Worm (Caenorhabditis elegans) whole organism, early embryonic: ENCODE results near the gene cest-33.

Experiments used
- B0310.2 ChIP-seq: sonication (generic microtip); optimal IDR thresholded peaks from 2 replicates; lab custom pipeline; 2016; ENCODE audit warnings: mild to moderate bottlenecking, missing genetic modification characterization, missing compliant biosample characterization
- F13C5.2 ChIP-seq: sonication (generic microtip); optimal IDR thresholded peaks from 2 replicates; lab custom pipeline; 2017; ENCODE audit warnings: mild to moderate bottlenecking, missing genetic modification characterization, inconsistent platforms, missing compliant biosample characterization
- aly-1 ChIP-seq: sonication (generic microtip); optimal IDR thresholded peaks from 2 replicates; lab custom pipeline; 2016; ENCODE audit warnings: missing genetic modification characterization, missing compliant biosample characterization
- ama-1 ChIP-seq: fragments of 150-350 bp; optimal IDR thresholded peaks from 2 replicates; lab custom pipeline; 2014
- ceh-13 ChIP-seq: fragments of 200-800 bp; sonication (Bioruptor generic); optimal IDR thresholded peaks from 2 replicates; lab custom pipeline; 2018; ENCODE audit warnings: mild to moderate bottlenecking, missing genetic modification characterization, missing compliant biosample characterization
- ceh-36 ChIP-seq: sonication (generic microtip); optimal IDR thresholded peaks from 2 replicates; lab custom pipeline; 2016; ENCODE audit warnings: missing genetic modification characterization, inconsistent platforms, missing compliant biosample characterization
- ets-7 ChIP-seq: sonication (generic microtip); optimal IDR thresholded peaks from 2 replicates; lab custom pipeline; 2016; ENCODE audit warnings: missing genotype, missing genetic modification characterization, missing compliant biosample characterization
- flt-1 ChIP-seq: fragments of 200-800 bp; sonication (Bioruptor generic); IDR thresholded peaks from 2 replicates; pipeline ENCODE4 v1.3.6; 2022; ENCODE audit warnings: missing genetic modification characterization, missing compliant biosample characterization
- hmbx-1 ChIP-seq: sonication (generic microtip); optimal IDR thresholded peaks from 2 replicates; lab custom pipeline; 2016; ENCODE audit warnings: mild to moderate bottlenecking, missing genetic modification characterization, missing compliant biosample characterization
- hmg-4 ChIP-seq: fragments of 200-800 bp; sonication (Bioruptor generic); optimal IDR thresholded peaks from 2 replicates; lab custom pipeline; 2018; ENCODE audit warnings: mild to moderate bottlenecking, missing genetic modification characterization, missing compliant biosample characterization
- hnd-1 ChIP-seq: sonication (generic microtip); optimal IDR thresholded peaks from 2 replicates; lab custom pipeline; 2016; ENCODE audit warnings: missing genetic modification characterization, missing compliant biosample characterization
- pes-1 ChIP-seq: fragments of 200-800 bp; sonication (Bioruptor generic); IDR thresholded peaks from 2 replicates; pipeline ENCODE4 v1.3.6; 2022; ENCODE audit warnings: missing genetic modification reagents, missing genetic modification characterization, missing compliant biosample characterization
- scrt-1 ChIP-seq: fragments of 200-800 bp; sonication (Bioruptor generic); IDR thresholded peaks from 2 replicates; pipeline ENCODE4 v1.3.6; 2022; ENCODE audit warnings: missing genetic modification characterization, missing compliant biosample characterization
- sea-1 ChIP-seq: fragments of 200-800 bp; sonication (Bioruptor generic); conservative IDR thresholded peaks from 2 replicates; pipeline ENCODE4 v1.3.6; 2022; ENCODE audit warnings: missing genetic modification characterization, missing compliant biosample characterization
- tbx-11 ChIP-seq: fragments of 200-800 bp; sonication (Bioruptor generic); IDR thresholded peaks from 2 replicates; pipeline ENCODE4 v1.3.6; 2022; ENCODE audit warnings: missing genetic modification characterization, missing compliant biosample characterization
- tbx-37 ChIP-seq: fragments of 200-800 bp; sonication (Bioruptor generic); conservative IDR thresholded peaks from 2 replicates; pipeline ENCODE4 v1.3.6; 2022; ENCODE audit warnings: missing genetic modification reagents, missing genetic modification characterization, missing compliant biosample characterization
- tra-4 ChIP-seq: sonication (generic microtip); optimal IDR thresholded peaks from 2 replicates; lab custom pipeline; 2017; ENCODE audit warnings: missing genetic modification characterization, missing compliant biosample characterization

The cest-33 gene

DNA sequence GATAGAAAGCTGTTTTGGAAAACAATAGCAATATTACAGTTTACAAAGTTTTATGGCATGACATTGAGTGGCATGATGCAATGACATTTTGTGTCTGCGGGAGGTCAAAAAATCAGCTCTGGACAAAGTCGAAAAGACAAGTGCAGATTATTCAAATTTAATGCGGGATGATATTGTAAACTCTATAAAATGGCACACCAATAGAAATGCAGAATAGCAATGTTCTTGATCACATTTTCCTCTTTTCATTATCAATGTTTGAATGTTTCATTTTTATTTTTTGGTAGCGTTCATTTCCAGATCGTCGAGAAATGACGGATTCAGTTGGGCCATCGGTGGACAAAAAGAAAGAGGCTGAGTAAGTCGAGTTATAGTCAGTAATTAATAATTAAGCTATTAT is 36.6 kb downstream of the cest-33 start, which contains the start of gene T28C12.2:
Gene T28C12.2 (plus strand): TSS at position 301 of the 400 bp plus-strand sequence.
- TF ChIP-seq ama-1 (no peak), aly-1 (tag; lab: Kevin White, UChicago) (no peak), flt-1 (GFP tag; lab: Robert Waterston, UW) (no peak), hmg-4 (GFP tag; lab: Kevin White, UChicago) (no peak), ceh-36 (tag; lab: Kevin White, UChicago) (no peak)

DNA sequence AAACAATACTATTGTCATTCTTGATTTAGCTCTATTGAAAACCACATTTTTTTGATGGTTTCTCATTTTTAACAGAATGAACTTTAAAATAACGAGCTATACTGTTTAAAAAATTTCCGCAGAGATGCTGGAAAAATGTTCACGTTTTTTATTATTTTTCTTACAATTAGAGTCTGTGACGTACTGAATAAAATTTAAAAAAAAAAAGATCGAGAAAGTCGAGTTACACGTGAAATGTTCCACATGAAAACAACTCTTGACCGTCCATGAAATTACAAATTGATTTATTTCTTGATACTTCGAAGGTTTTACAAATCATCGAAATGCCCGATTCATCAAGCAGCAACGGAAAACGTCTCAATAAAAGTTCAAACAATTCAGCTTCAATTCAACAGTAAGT is 38.5 kb downstream of the cest-33 start, which contains the start of gene fbxa-202:
Gene fbxa-202 (plus strand): TSS at position 301 of the 400 bp plus-strand sequence.
- TF ChIP-seq hmg-4 (GFP tag; lab: Kevin White, UChicago) (no peak), tbx-37 (GFP tag; lab: Robert Waterston, UW) (no peak), ama-1 (no peak), ceh-13 (no peak), ets-7 (tag; lab: Kevin White, UChicago) (no peak), hnd-1 (tag; lab: Kevin White, UChicago) (no peak)

DNA sequence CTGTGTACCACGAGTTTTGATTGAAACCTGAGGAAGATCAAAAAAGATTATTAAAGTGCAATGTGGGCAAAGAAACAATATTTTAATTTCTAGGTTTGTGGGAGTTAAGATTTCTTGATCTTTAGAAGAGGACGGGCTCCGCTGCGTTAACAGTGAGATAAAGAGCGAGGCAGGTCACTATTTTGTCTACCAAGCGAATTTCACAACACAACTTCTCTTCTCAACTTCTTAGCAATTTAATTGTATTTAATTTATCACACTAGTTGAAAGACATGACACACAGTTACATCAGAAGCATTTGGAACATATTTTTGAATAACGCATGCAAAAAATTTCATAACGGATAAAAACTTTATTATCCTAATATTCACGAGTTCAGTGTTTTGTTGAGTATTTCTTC is 39.1 kb downstream of the cest-33 start:
- no peak for TF ChIP-seq F13C5.2
- no peak for TF ChIP-seq tbx-11
- TF ChIP-seq hmbx-1 = no peak
- no peak for TF ChIP-seq hmg-4 (GFP tag; lab: Kevin White, UChicago)
- TF ChIP-seq ceh-13 = no peak
- no peak for TF ChIP-seq scrt-1 (GFP tag; lab: Robert Waterston, UW)
- no peak for TF ChIP-seq tra-4 (tag; lab: Kevin White, UChicago)
- no peak for TF ChIP-seq B0310.2 (tag; lab: Kevin White, UChicago)
- TF ChIP-seq tbx-37 (GFP tag; lab: Robert Waterston, UW) = no peak
- no peak for TF ChIP-seq ama-1
- no peak for TF ChIP-seq sea-1 (GFP tag; lab: Robert Waterston, UW)
- TF ChIP-seq aly-1 (tag; lab: Kevin White, UChicago) = no peak
- no peak for TF ChIP-seq flt-1 (GFP tag; lab: Robert Waterston, UW)
- TF ChIP-seq pes-1 = no peak
- TF ChIP-seq ets-7 (tag; lab: Kevin White, UChicago) = no peak
- no peak for TF ChIP-seq ceh-36 (tag; lab: Kevin White, UChicago)
- no peak for TF ChIP-seq hnd-1 (tag; lab: Kevin White, UChicago)

DNA sequence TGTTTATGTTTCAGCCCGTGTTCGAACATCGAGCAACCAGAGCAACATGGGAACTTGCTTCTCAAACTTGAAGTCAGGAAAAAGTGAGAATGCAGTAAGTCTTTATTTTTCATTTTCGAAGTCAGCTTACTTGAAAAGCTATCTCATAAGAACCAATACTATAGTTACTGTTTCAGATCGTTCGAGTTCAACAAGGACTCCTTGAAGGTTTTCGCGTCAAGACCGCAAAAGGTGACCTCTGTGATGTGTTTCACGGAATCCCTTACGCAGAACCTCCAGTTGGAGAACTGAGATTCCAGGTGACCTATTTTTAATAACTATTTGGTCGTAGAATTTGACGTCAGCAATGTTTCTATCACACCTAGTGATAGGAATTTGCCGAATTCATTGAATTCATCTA is 41.9 kb downstream of the cest-33 start:
- TF ChIP-seq tbx-11 (no peak), tbx-37 (GFP tag; lab: Robert Waterston, UW) (no peak), ceh-13 (no peak), ets-7 (tag; lab: Kevin White, UChicago) (no peak), pes-1 (no peak), hnd-1 (tag; lab: Kevin White, UChicago) (no peak), B0310.2 (tag; lab: Kevin White, UChicago) (no peak)

DNA sequence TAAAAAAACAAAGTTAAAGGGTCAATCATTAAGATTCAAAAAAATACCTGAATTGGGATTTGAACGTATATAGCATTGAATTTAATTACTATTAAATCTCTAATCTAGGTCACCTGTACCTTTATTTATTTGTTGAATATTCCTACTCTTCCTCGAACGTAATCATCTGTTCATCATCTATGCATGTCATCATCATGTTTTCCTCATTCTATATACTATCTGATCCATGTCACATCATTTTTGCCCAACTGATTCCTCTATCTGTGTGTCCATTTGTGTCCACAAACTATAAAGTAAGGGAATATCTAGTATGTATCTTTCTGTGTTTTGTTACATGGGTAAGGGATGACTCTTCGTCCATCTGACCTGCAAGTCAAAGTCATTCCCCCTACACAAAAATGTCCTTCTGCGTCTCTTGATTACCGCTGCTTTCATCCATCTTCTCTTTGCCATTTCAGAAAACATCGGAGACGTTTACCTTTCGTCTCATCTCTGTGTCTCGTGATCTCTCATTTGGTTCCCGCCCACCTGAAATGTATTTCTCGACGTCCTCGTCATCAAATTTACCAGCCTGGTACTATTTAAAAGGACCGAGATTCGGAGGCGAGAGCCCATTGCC is 42.6 kb downstream of the cest-33 start:
- TF ChIP-seq pes-1 (no peak), tbx-11 (no peak), aly-1 (tag; lab: Kevin White, UChicago) (no peak), scrt-1 (GFP tag; lab: Robert Waterston, UW) (no peak), ama-1 (no peak)

DNA sequence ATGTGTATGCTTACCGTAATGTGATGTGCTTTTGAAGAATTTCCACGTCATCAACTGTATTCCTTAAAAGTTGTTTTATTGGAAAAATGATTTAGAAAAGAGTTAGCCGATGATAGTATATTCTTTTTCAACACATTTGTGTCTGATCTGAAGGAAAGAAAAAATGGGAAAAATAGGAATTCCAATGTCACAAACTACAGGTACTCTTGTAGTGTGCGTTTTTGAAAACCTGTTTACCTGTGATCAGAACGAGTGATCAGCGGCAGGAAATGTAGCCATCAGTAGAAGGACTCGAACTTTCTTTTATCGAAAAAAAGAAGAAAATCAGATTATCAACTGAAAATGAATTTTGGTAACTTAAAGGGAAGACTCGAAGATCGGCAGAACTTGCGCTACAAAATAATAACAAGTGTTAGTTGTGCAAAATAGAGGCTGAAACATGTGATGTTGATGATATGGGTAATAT is 43.7 kb downstream of the cest-33 start, which contains the start of gene T28C12.15:
Gene T28C12.15 (minus strand): TSS at position 51 of the 466 bp plus-strand sequence.
- TF ChIP-seq ets-7 (tag; lab: Kevin White, UChicago) (no peak), sea-1 (GFP tag; lab: Robert Waterston, UW) (no peak), B0310.2 (tag; lab: Kevin White, UChicago) (no peak), hmg-4 (GFP tag; lab: Kevin White, UChicago) (no peak), flt-1 (GFP tag; lab: Robert Waterston, UW) (no peak), pes-1 (no peak), aly-1 (tag; lab: Kevin White, UChicago) (no peak)

DNA sequence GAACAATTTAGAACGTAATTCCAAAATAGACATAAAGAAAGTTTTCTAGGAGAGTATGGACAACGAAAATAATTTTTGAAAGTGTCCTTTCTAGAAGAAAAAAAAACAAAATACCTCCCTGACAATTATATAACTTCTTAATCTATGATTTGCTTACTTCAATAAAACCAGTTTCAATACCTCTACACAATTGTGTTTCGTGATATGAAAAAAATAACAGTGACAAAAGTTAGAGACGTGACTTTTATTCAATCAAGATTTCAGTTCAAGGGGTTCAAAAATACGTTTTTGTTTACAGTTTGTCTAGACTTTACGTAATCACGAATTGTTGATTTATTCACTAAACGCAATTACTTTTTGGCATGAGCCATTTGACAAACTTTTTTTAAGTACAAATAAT is 44.2 kb downstream of the cest-33 start:
- no peak for TF ChIP-seq tbx-11
- no peak for TF ChIP-seq hmbx-1
- no peak for TF ChIP-seq ceh-36 (tag; lab: Kevin White, UChicago)
- TF ChIP-seq ets-7 (tag; lab: Kevin White, UChicago) = no peak
- no peak for TF ChIP-seq hnd-1 (tag; lab: Kevin White, UChicago)
- TF ChIP-seq ceh-13 = no peak
- TF ChIP-seq hmg-4 (GFP tag; lab: Kevin White, UChicago) = no peak
- no peak for TF ChIP-seq pes-1
- no peak for TF ChIP-seq tra-4 (tag; lab: Kevin White, UChicago)
- no peak for TF ChIP-seq scrt-1 (GFP tag; lab: Robert Waterston, UW)
- TF ChIP-seq sea-1 (GFP tag; lab: Robert Waterston, UW) = no peak
- no peak for TF ChIP-seq tbx-37 (GFP tag; lab: Robert Waterston, UW)
- no peak for TF ChIP-seq aly-1 (tag; lab: Kevin White, UChicago)

DNA sequence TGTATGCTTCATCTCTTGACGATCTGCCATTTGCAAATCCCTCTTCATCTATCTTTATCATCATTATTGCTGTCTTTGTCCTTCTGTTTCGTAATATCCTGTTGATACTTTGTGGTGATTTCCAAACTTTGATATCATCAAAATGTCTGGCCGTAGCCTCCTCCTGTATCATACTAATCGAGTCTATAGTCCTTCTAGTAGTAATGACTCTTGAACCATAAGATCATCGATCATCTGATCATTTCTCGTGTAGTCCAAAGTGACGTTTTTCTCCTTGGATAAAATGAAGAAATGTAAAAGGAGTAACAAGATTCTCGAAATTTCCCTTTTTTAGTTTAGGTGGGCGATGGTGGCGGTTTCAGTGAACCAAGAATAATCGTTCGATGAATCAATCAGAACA is 46.1 kb downstream of the cest-33 start:
- no peak for TF ChIP-seq hmbx-1
- TF ChIP-seq tbx-37 (GFP tag; lab: Robert Waterston, UW) = no peak
- no peak for TF ChIP-seq tra-4 (tag; lab: Kevin White, UChicago)
- TF ChIP-seq B0310.2 (tag; lab: Kevin White, UChicago) = no peak
- no peak for TF ChIP-seq pes-1
